Fruit fly (Drosophila melanogaster) whole organism, pupa: ENCODE data around the gene Cand1.

Source experiments
- CG10348 ChIP-seq: fragments of 200-800 bp; sonication (Bioruptor generic); IDR thresholded peaks from 2 replicates; pipeline ENCODE4 v1.3.6; 2022; ENCODE audit warnings: missing biosample characterization, missing genetic modification characterization
- CG12605 ChIP-seq: fragments of 200-800 bp; sonication (Bioruptor generic); IDR thresholded peaks from 2 replicates; pipeline ENCODE4 v1.3.6; 2022; ENCODE audit warnings: missing biosample characterization, missing genetic modification characterization
- CG13204 ChIP-seq: fragments of 200-800 bp; sonication (Bioruptor generic); optimal IDR thresholded peaks from 2 replicates; lab custom pipeline; 2018; ENCODE audit warnings: missing biosample characterization, mild to moderate bottlenecking, missing genetic modification characterization, moderate library complexity
- CG14655 ChIP-seq: fragments of 200-800 bp; sonication (Bioruptor generic); optimal IDR thresholded peaks from 3 replicates; lab custom pipeline; 2017; ENCODE audit warnings: mild to moderate bottlenecking, missing biosample characterization, missing genetic modification reagents, missing genetic modification characterization
- CG15710 ChIP-seq: fragments of 200-800 bp; sonication (Bioruptor generic); optimal IDR thresholded peaks from 2 replicates; lab custom pipeline; 2018; ENCODE audit warnings: missing biosample characterization, mild to moderate bottlenecking, missing genetic modification characterization, moderate library complexity
- CG17806 ChIP-seq: fragments of 200-800 bp; sonication (Bioruptor generic); optimal IDR thresholded peaks from 2 replicates; lab custom pipeline; 2018; ENCODE audit warnings: missing biosample characterization, mild to moderate bottlenecking, missing genetic modification characterization, moderate library complexity
- CG32121 ChIP-seq: fragments of 200-800 bp; sonication (Bioruptor generic); IDR thresholded peaks from 2 replicates; pipeline ENCODE4 v1.3.6; 2022; ENCODE audit warnings: missing biosample characterization, missing genetic modification characterization
- CG34367 ChIP-seq: fragments of 200-800 bp; sonication (Bioruptor generic); optimal IDR thresholded peaks from 2 replicates; lab custom pipeline; 2018; ENCODE audit warnings: missing biosample characterization, mild to moderate bottlenecking, missing genetic modification characterization
- CG4496 ChIP-seq: fragments of 200-800 bp; sonication (Bioruptor generic); IDR thresholded peaks from 3 replicates; pipeline ENCODE4 v1.3.6; 2022; ENCODE audit warnings: missing biosample characterization, missing genetic modification characterization
- CG8159 ChIP-seq: fragments of 200-800 bp; sonication (Bioruptor generic); optimal IDR thresholded peaks from 3 replicates; lab custom pipeline; 2018; ENCODE audit warnings: missing biosample characterization, mild to moderate bottlenecking, missing genetic modification characterization, moderate library complexity
- CG8301 ChIP-seq: fragments of 200-800 bp; sonication (Bioruptor generic); optimal IDR thresholded peaks from 2 replicates; lab custom pipeline; 2018; ENCODE audit warnings: missing biosample characterization, mild to moderate bottlenecking, missing genetic modification characterization
- CG9948 ChIP-seq: fragments of 200-800 bp; sonication (Bioruptor generic); optimal IDR thresholded peaks from 2 replicates; lab custom pipeline; 2018; ENCODE audit warnings: missing biosample characterization, mild to moderate bottlenecking, missing genetic modification characterization, moderate library complexity
- D1 ChIP-seq: fragments of 200-800 bp; sonication (Bioruptor generic); optimal IDR thresholded peaks from 2 replicates; lab custom pipeline; 2018; ENCODE audit warnings: missing biosample characterization, mild to moderate bottlenecking, missing genetic modification characterization, moderate library complexity
- EcR ChIP-seq: fragments of 200-800 bp; sonication (Bioruptor generic); optimal IDR thresholded peaks from 3 replicates; lab custom pipeline; 2019; ENCODE audit warnings: missing biosample characterization, missing genetic modification characterization, mild to moderate bottlenecking, moderate library complexity, missing genetic modification reagents
- Ets98B ChIP-seq: fragments of 200-800 bp; sonication (Bioruptor generic); IDR thresholded peaks from 2 replicates; pipeline ENCODE4 v1.3.6; 2022; ENCODE audit warnings: missing biosample characterization, missing genetic modification characterization
- Pif1A ChIP-seq: fragments of 200-800 bp; sonication (Bioruptor generic); optimal IDR thresholded peaks from 3 replicates; lab custom pipeline; 2016; ENCODE audit warnings: missing biosample characterization, missing genetic modification characterization
- Pif1B ChIP-seq: fragments of 200-800 bp; sonication (Bioruptor generic); optimal IDR thresholded peaks from 3 replicates; lab custom pipeline; 2016; ENCODE audit warnings: missing biosample characterization, missing genetic modification characterization
- Snoo ChIP-seq: fragments of 200-800 bp; sonication (Bioruptor generic); optimal IDR thresholded peaks from 3 replicates; lab custom pipeline; 2017; ENCODE audit warnings: missing biosample characterization, mild to moderate bottlenecking, missing genetic modification characterization, inconsistent platforms
- fd96Ca ChIP-seq: fragments of 200-800 bp; sonication (Bioruptor generic); IDR thresholded peaks from 3 replicates; pipeline ENCODE4 v1.3.6; 2022; ENCODE audit warnings: missing biosample characterization, missing genetic modification characterization
- gl ChIP-seq: fragments of 200-800 bp; sonication (Bioruptor generic); optimal IDR thresholded peaks from 2 replicates; lab custom pipeline; 2018; ENCODE audit warnings: missing biosample characterization, mild to moderate bottlenecking, missing genetic modification characterization
- rn ChIP-seq: fragments of 200-800 bp; sonication (Bioruptor generic); IDR thresholded peaks from 2 replicates; pipeline ENCODE4 v1.3.6; 2022; ENCODE audit warnings: missing biosample characterization, missing genetic modification characterization

Cand1 gene

dm6 chr2L:10333091-10333991, 29.2 kb downstream of the Cand1 start, which contains the start of gene GATAd:
TSS of gene GATAd (plus strand) at chr2L:10333734.
- TF ChIP-seq rn (GFP tag; lab: Robert Waterston, UW) (no peak), CG17806 (no peak), CG8159 (no peak), CG8301 (no peak), CG13204 (no peak), CG34367 (tag; lab: Kevin White, UChicago) (no peak), fd96Ca (no peak), Ets98B (GFP tag; lab: Robert Waterston, UW) (no peak), CG32121 (no peak), CG9948 (tag; lab: Kevin White, UChicago) (no peak), CG10348 (GFP tag; lab: Robert Waterston, UW) (no peak), CG14655 (GFP tag; lab: Kevin White, UChicago) (no peak), gl (tag; lab: Kevin White, UChicago) (no peak), D1 (tag; lab: Kevin White, UChicago) (no peak), CG4496 (GFP tag; lab: Robert Waterston, UW) (no peak), CG15710 (tag; lab: Kevin White, UChicago) (no peak), CG12605 (GFP tag; lab: Robert Waterston, UW) (no peak), Pif1B (GFP tag; lab: Kevin White, UChicago) (no peak), Snoo (tag; lab: Kevin White, UChicago) (no peak), Pif1A (GFP tag; lab: Kevin White, UChicago) (no peak)

dm6 chr2L:10331066-10331847, 31.2 kb downstream of the Cand1 start, which contains the start of the genes Schip1 and Cox10:
TSS of gene Schip1 (minus strand) at chr2L:10331116.
TSS of gene Cox10 (plus strand) at chr2L:10331471.
- no peak for TF ChIP-seq CG8159
- no peak for TF ChIP-seq CG12605 (GFP tag; lab: Robert Waterston, UW)
- TF ChIP-seq fd96Ca = no peak
- no peak for TF ChIP-seq CG17806
- no peak for TF ChIP-seq CG10348 (GFP tag; lab: Robert Waterston, UW)
- no peak for TF ChIP-seq CG9948 (tag; lab: Kevin White, UChicago)
- no peak for TF ChIP-seq Pif1B (GFP tag; lab: Kevin White, UChicago)
- TF ChIP-seq gl (tag; lab: Kevin White, UChicago) = no peak
- no peak for TF ChIP-seq Pif1A (GFP tag; lab: Kevin White, UChicago)

dm6 chr2L:10327790-10328189, 34.7 kb downstream of the Cand1 start, which contains the start of gene RnrL:
TSS of gene RnrL (minus strand) at chr2L:10327943.
- no peak for TF ChIP-seq CG4496 (GFP tag; lab: Robert Waterston, UW)
- no peak for TF ChIP-seq Pif1B (GFP tag; lab: Kevin White, UChicago)
- no peak for TF ChIP-seq CG8301
- TF ChIP-seq D1 (tag; lab: Kevin White, UChicago) = no peak
- no peak for TF ChIP-seq fd96Ca
- no peak for TF ChIP-seq CG14655 (GFP tag; lab: Kevin White, UChicago)
- TF ChIP-seq CG9948 (tag; lab: Kevin White, UChicago) = no peak
- no peak for TF ChIP-seq CG17806
- no peak for TF ChIP-seq CG34367 (tag; lab: Kevin White, UChicago)
- no peak for TF ChIP-seq rn (GFP tag; lab: Robert Waterston, UW)
- no peak for TF ChIP-seq CG8159
- TF ChIP-seq CG13204 = no peak
- no peak for TF ChIP-seq CG15710 (tag; lab: Kevin White, UChicago)
- TF ChIP-seq CG32121 = no peak
- TF ChIP-seq EcR = no peak
- TF ChIP-seq Snoo (tag; lab: Kevin White, UChicago) = no peak
- TF ChIP-seq Ets98B (GFP tag; lab: Robert Waterston, UW) = no peak
- no peak for TF ChIP-seq Pif1A (GFP tag; lab: Kevin White, UChicago)

dm6 chr2L:10322773-10323487, 39.6 kb downstream of the Cand1 start, which contains the start of gene CG5381:
TSS of gene CG5381 (minus strand) at chr2L:10323102.
- TF ChIP-seq CG17806 (no peak), CG10348 (GFP tag; lab: Robert Waterston, UW) (no peak), CG14655 (GFP tag; lab: Kevin White, UChicago) (no peak), D1 (tag; lab: Kevin White, UChicago) (no peak), CG8159 (no peak), CG12605 (GFP tag; lab: Robert Waterston, UW) (no peak), CG15710 (tag; lab: Kevin White, UChicago) (no peak), Snoo (tag; lab: Kevin White, UChicago) (no peak)

- no peak for TF ChIP-seq D1 (tag; lab: Kevin White, UChicago)
- TF ChIP-seq, all 21 proteins: peak for 0
Measured at dm6 chr2L:10322176-10322575, 40.3 kb downstream of the Cand1 start, which contains the start of gene CG4995. TSS of gene CG4995 (plus strand) at chr2L:10322476.
